Fruit fly (Drosophila melanogaster) whole organism, prepupa: Measurements from ENCODE around the gene glu.

Source experiments
- Blimp-1 ChIP-seq: fragments of 200-800 bp; sonication (Bioruptor generic); optimal IDR thresholded peaks from 3 replicates; lab custom pipeline; 2017; ENCODE audit warnings: missing biosample characterization, missing genetic modification characterization, mild to moderate bottlenecking, moderate library complexity, missing genetic modification reagents
- CG10631 ChIP-seq: fragments of 200-800 bp; sonication (Bioruptor generic); optimal IDR thresholded peaks from 2 replicates; lab custom pipeline; 2016; ENCODE audit warnings: missing biosample characterization, missing genetic modification characterization
- CG10669 ChIP-seq: fragments of 200-800 bp; sonication (Bioruptor generic); optimal IDR thresholded peaks from 3 replicates; lab custom pipeline; 2018; ENCODE audit warnings: missing biosample characterization, mild to moderate bottlenecking, missing genetic modification characterization, moderate library complexity
- CG11762 ChIP-seq: fragments of 200-800 bp; sonication (Bioruptor generic); optimal IDR thresholded peaks from 3 replicates; lab custom pipeline; 2016; ENCODE audit warnings: missing biosample characterization, missing genetic modification characterization; ENCODE audit not compliant: insufficient read depth
- CG11902 ChIP-seq: fragments of 200-800 bp; sonication (Bioruptor generic); optimal IDR thresholded peaks from 3 replicates; lab custom pipeline; 2016; ENCODE audit warnings: missing biosample characterization, missing genetic modification characterization
- CG15336 ChIP-seq: fragments of 200-800 bp; sonication (Bioruptor generic); IDR thresholded peaks from 2 replicates; pipeline ENCODE4 v1.3.6; 2022; ENCODE audit warnings: missing biosample characterization, missing genetic modification characterization
- CG1621 ChIP-seq: fragments of 200-800 bp; sonication (Bioruptor generic); optimal IDR thresholded peaks from 3 replicates; lab custom pipeline; 2018; ENCODE audit warnings: missing biosample characterization, mild to moderate bottlenecking, missing genetic modification characterization
- CG3032 ChIP-seq: fragments of 200-800 bp; optimal IDR thresholded peaks from 2 replicates; lab custom pipeline; 2019; ENCODE audit warnings: missing biosample characterization, mild to moderate bottlenecking, missing genetic modification characterization, moderate library complexity
- CG31627 ChIP-seq: fragments of 200-800 bp; sonication (Bioruptor generic); optimal IDR thresholded peaks from 3 replicates; lab custom pipeline; 2016; ENCODE audit warnings: missing biosample characterization, missing genetic modification characterization
- CG32006 ChIP-seq: fragments of 200-800 bp; sonication (Bioruptor generic); optimal IDR thresholded peaks from 3 replicates; lab custom pipeline; 2017; ENCODE audit warnings: missing biosample characterization, mild to moderate bottlenecking, missing genetic modification characterization
- CG34406 ChIP-seq: fragments of 200-800 bp; sonication (Bioruptor generic); optimal IDR thresholded peaks from 3 replicates; lab custom pipeline; 2016; ENCODE audit warnings: missing biosample characterization, missing genetic modification characterization
- CG6276 ChIP-seq: fragments of 200-800 bp; sonication (Bioruptor generic); optimal IDR thresholded peaks from 2 replicates; lab custom pipeline; 2017; ENCODE audit warnings: missing biosample characterization, mild to moderate bottlenecking, missing genetic modification characterization
- CG6808 ChIP-seq: fragments of 200-800 bp; sonication (Bioruptor generic); optimal IDR thresholded peaks from 3 replicates; lab custom pipeline; 2017; ENCODE audit warnings: missing biosample characterization, missing genetic modification characterization, mild to moderate bottlenecking, moderate library complexity, missing genetic modification reagents
- CG6854 ChIP-seq: fragments of 200-800 bp; sonication (Bioruptor generic); optimal IDR thresholded peaks from 2 replicates; lab custom pipeline; 2017; ENCODE audit warnings: missing biosample characterization, mild to moderate bottlenecking, missing genetic modification characterization
- CG7368 ChIP-seq: fragments of 200-800 bp; sonication (Bioruptor generic); optimal IDR thresholded peaks from 3 replicates; lab custom pipeline; 2016; ENCODE audit warnings: missing biosample characterization, missing genetic modification characterization
- CG8119 ChIP-seq: fragments of 200-800 bp; sonication (Bioruptor generic); IDR thresholded peaks from 3 replicates; pipeline ENCODE4 v1.3.6; 2022; ENCODE audit warnings: missing biosample characterization, missing genetic modification characterization
- Eip93F ChIP-seq: fragments of 200-800 bp; sonication (Bioruptor generic); optimal IDR thresholded peaks from 2 replicates; lab custom pipeline; 2016; ENCODE audit warnings: missing biosample characterization, mild to moderate bottlenecking, missing genetic modification characterization
- Ets96B ChIP-seq: fragments of 200-800 bp; optimal IDR thresholded peaks from 2 replicates; lab custom pipeline; 2019; ENCODE audit warnings: missing biosample characterization, mild to moderate bottlenecking, missing genetic modification characterization, moderate library complexity
- Gug ChIP-seq: fragments of 200-800 bp; sonication (Bioruptor generic); IDR thresholded peaks from 2 replicates; pipeline ENCODE4 v1.3.6; 2022; ENCODE audit warnings: missing biosample characterization, missing genetic modification characterization
- Hr38 ChIP-seq: sonication (Bioruptor generic); optimal IDR thresholded peaks from 2 replicates; lab custom pipeline; 2016; ENCODE audit warnings: missing biosample characterization, missing genetic modification characterization
- Hr39 ChIP-seq: fragments of 200-800 bp; sonication (Bioruptor generic); optimal IDR thresholded peaks from 2 replicates; lab custom pipeline; 2016; ENCODE audit warnings: missing biosample characterization, missing genetic modification characterization
- Lpt ChIP-seq: fragments of 200-800 bp; sonication (Bioruptor generic); optimal IDR thresholded peaks from 3 replicates; lab custom pipeline; 2016; ENCODE audit warnings: missing biosample characterization, missing genetic modification characterization
- Met ChIP-seq: fragments of 200-800 bp; sonication (Bioruptor generic); optimal IDR thresholded peaks from 3 replicates; lab custom pipeline; 2016; ENCODE audit warnings: missing biosample characterization, missing genetic modification characterization
- OdsH ChIP-seq: fragments of 200-800 bp; sonication (Bioruptor generic); optimal IDR thresholded peaks from 3 replicates; lab custom pipeline; 2016; ENCODE audit warnings: missing biosample characterization, missing genetic modification characterization
- Sox102F ChIP-seq: fragments of 200-800 bp; sonication (Bioruptor generic); optimal IDR thresholded peaks from 2 replicates; lab custom pipeline; 2016; ENCODE audit warnings: missing biosample characterization, mild to moderate bottlenecking, missing genetic modification characterization
- Sox15 ChIP-seq: fragments of 200-800 bp; sonication (Bioruptor generic); optimal IDR thresholded peaks from 3 replicates; lab custom pipeline; 2016; ENCODE audit warnings: missing biosample characterization, missing genetic modification characterization
- achi ChIP-seq: fragments of 200-800 bp; sonication (Bioruptor generic); optimal IDR thresholded peaks from 3 replicates; lab custom pipeline; 2016; ENCODE audit warnings: missing biosample characterization, missing genetic modification characterization
- acj6 ChIP-seq: fragments of 200-800 bp; sonication (Bioruptor generic); optimal IDR thresholded peaks from 3 replicates; lab custom pipeline; 2016; ENCODE audit warnings: missing biosample characterization, missing genetic modification characterization
- cyc ChIP-seq: fragments of 200-800 bp; sonication (Bioruptor generic); optimal IDR thresholded peaks from 3 replicates; lab custom pipeline; 2016; ENCODE audit warnings: missing biosample characterization, missing genetic modification characterization
- dac ChIP-seq: fragments of 200-800 bp; sonication (Bioruptor generic); optimal IDR thresholded peaks from 2 replicates; lab custom pipeline; 2017; ENCODE audit warnings: missing biosample characterization, mild to moderate bottlenecking, missing genetic modification characterization
- dsx ChIP-seq: fragments of 200-800 bp; optimal IDR thresholded peaks from 3 replicates; lab custom pipeline; 2019; ENCODE audit warnings: missing biosample characterization, mild to moderate bottlenecking, missing genetic modification characterization, moderate library complexity; ENCODE audit not compliant: poor library complexity, severe bottlenecking
- eg ChIP-seq: fragments of 200-800 bp; sonication (Bioruptor generic); IDR thresholded peaks from 3 replicates; pipeline ENCODE4 v1.3.6; 2022; ENCODE audit warnings: missing biosample characterization, missing genetic modification characterization
- esn ChIP-seq: fragments of 200-800 bp; sonication (Bioruptor generic); optimal IDR thresholded peaks from 2 replicates; lab custom pipeline; 2016; ENCODE audit warnings: missing biosample characterization, mild to moderate bottlenecking, missing genetic modification characterization, moderate library complexity
- fd59A ChIP-seq: fragments of 200-800 bp; sonication (Bioruptor generic); optimal IDR thresholded peaks from 2 replicates; lab custom pipeline; 2017; ENCODE audit warnings: missing biosample characterization, mild to moderate bottlenecking, missing genetic modification characterization, missing genetic modification reagents
- fkh ChIP-seq: fragments of 200-800 bp; sonication (Bioruptor generic); optimal IDR thresholded peaks from 3 replicates; lab custom pipeline; 2017; ENCODE audit warnings: missing biosample characterization, mild to moderate bottlenecking, missing genetic modification characterization, moderate library complexity
- lz ChIP-seq: fragments of 200-800 bp; sonication (Bioruptor generic); optimal IDR thresholded peaks from 3 replicates; lab custom pipeline; 2016; ENCODE audit warnings: missing biosample characterization, missing genetic modification characterization
- pdm3 ChIP-seq: fragments of 200-800 bp; sonication (Bioruptor generic); optimal IDR thresholded peaks from 3 replicates; lab custom pipeline; 2016; ENCODE audit warnings: missing biosample characterization, missing genetic modification characterization
- salr ChIP-seq, 2 experiments: fragments of 200-800 bp; sonication (Bioruptor generic); optimal IDR thresholded peaks; 3 replicates each; lab custom pipeline; 2016 to 2018; ENCODE audit warnings: missing biosample characterization in 2 of 2, missing genetic modification characterization in 2 of 2, mild to moderate bottlenecking in 1 of 2
- spab ChIP-seq: fragments of 200-800 bp; sonication (Bioruptor generic); optimal IDR thresholded peaks from 2 replicates; lab custom pipeline; 2017; ENCODE audit warnings: missing biosample characterization, mild to moderate bottlenecking, missing genetic modification characterization, missing genetic modification reagents
- ss ChIP-seq, 2 experiments: fragments of 200-800 bp; sonication (Bioruptor generic); optimal IDR thresholded peaks; 2 replicates in 1 of 2; 3 replicates in 1 of 2; lab custom pipeline; 2017 to 2018; ENCODE audit warnings: mild to moderate bottlenecking in 2 of 2, missing biosample characterization in 2 of 2, missing genetic modification characterization in 2 of 2, moderate library complexity in 1 of 2
- svp ChIP-seq: fragments of 200-800 bp; sonication (Bioruptor generic); peaks from one replicate; lab custom pipeline; 2016; ENCODE audit warnings: missing biosample characterization, missing genetic modification characterization
- topi ChIP-seq: fragments of 200-800 bp; sonication (Bioruptor generic); optimal IDR thresholded peaks from 3 replicates; lab custom pipeline; 2016; ENCODE audit warnings: missing biosample characterization, missing genetic modification characterization
- vri ChIP-seq: fragments of 200-800 bp; sonication (Bioruptor generic); optimal IDR thresholded peaks from 3 replicates; lab custom pipeline; 2016; ENCODE audit warnings: missing biosample characterization, mild to moderate bottlenecking, missing genetic modification characterization

The glu gene

DNA sequence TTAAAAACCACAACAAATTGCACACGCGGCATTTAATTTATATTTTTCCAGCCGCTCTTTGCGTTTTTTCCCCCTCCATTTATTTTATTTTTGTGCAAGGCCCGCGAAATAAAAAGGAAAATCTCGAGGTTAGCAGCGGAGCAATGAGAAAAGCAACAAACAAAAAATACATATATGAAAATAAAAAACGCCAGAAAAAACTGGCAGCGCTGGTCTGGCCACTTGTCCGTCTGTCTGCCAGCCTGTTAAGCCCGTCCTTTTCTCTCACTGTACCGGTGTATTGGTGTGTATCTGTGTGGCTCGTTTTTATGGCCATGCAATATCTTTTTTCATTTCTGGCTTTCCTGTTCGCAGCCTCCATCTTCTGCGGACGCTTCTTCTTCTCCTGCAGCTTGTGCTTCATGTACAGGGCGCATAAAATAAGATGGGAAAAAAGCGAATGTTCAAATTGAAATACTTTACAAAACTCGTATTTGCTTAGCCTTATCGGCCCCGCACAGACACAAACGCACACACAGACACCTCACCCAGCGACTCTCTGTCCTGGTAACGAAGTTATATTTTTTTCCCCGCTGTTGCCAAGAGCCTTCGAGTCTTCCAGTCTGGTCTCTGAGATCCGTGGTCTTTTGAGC, 51.7 kb downstream of the glu start (continued):
- peak; percentile 59 for TF ChIP-seq Sox102F
- no peak for TF ChIP-seq CG11902 (GFP tag; lab: Kevin White, UChicago)
- TF ChIP-seq CG10631 (GFP tag; lab: Kevin White, UChicago), result peak; percentile 38
- TF ChIP-seq CG6854 (GFP tag; lab: Kevin White, UChicago), result peak; percentile 82
- peak; percentile 33 for TF ChIP-seq Met (GFP tag; lab: Kevin White, UChicago)
- peak; percentile 89 for TF ChIP-seq eg (GFP tag; lab: Robert Waterston, UW)
- TF ChIP-seq CG11762 (GFP tag; lab: Kevin White, UChicago), result no peak
- peak; percentile 29 for TF ChIP-seq topi (GFP tag; lab: Kevin White, UChicago)
- TF ChIP-seq CG7368 (GFP tag; lab: Kevin White, UChicago), result peak; percentile 23
- peak; percentile 50 for TF ChIP-seq dac
- TF ChIP-seq Sox15 (GFP tag; lab: Kevin White, UChicago), result no peak
- TF ChIP-seq Blimp-1 (GFP tag; lab: Kevin White, UChicago), result peak; percentile 56
- peak; percentile 51 for TF ChIP-seq vri
- peak; percentile 41; the same call in 1 of the 2 replicates for TF ChIP-seq Gug (GFP tag; lab: Robert Waterston, UW)
- TF ChIP-seq CG3032 (tag; lab: Kevin White, UChicago), result peak; percentile 65
- peak; percentile 11 for TF ChIP-seq cyc (GFP tag; lab: Kevin White, UChicago)
- peak; percentile 29 to 44 for TF ChIP-seq salr (GFP tag; optimal IDR thresholded peaks at IDR 0.05; lab: Kevin White, UChicago)
- peak; percentile 88 to 90 for TF ChIP-seq ss (GFP tag; optimal IDR thresholded peaks at IDR 0.05; lab: Kevin White, UChicago)
- peak; percentile 18 for TF ChIP-seq esn (GFP tag; lab: Kevin White, UChicago)
- peak; percentile 70 for TF ChIP-seq CG1621 (tag; lab: Kevin White, UChicago)
- TF ChIP-seq CG34406 (GFP tag; lab: Kevin White, UChicago), result no peak
- TF ChIP-seq CG6808, result peak; percentile 83
- peak; percentile 55 for TF ChIP-seq Ets96B (tag; lab: Kevin White, UChicago)
- peak; percentile 60 for TF ChIP-seq spab (GFP tag; lab: Kevin White, UChicago)
- TF ChIP-seq Hr38 (GFP tag; lab: Kevin White, UChicago), result no peak
- TF ChIP-seq dsx (GFP tag; lab: Kevin White, UChicago), result peak; percentile 72
- TF ChIP-seq Lpt (GFP tag; lab: Kevin White, UChicago), result peak; percentile 79
- TF ChIP-seq Hr39 (GFP tag; lab: Kevin White, UChicago), result peak; percentile 18
- no peak for TF ChIP-seq fkh
- TF ChIP-seq achi (GFP tag; lab: Kevin White, UChicago), result peak; percentile 47
- TF ChIP-seq lz (GFP tag; lab: Kevin White, UChicago), result peak; percentile 28
- peak; percentile 57 for TF ChIP-seq CG10669

DNA sequence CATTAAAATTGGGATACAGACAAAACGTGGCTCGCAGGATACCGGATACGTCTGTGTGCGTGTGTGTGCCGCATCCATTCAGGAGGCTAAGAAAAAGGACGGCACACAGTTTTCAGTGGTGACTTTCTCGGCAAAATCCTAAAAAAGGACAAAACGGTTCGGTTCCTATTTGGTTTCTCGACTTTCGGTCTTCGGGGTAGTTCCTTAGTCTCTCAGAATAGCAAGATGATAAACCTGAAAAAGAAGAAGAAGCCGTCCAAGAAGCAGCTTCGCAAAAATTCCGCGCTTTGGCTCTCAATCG, 52.6 kb downstream of the glu start:
- TF ChIP-seq salr (GFP tag; optimal IDR thresholded peaks at IDR 0.05; lab: Kevin White, UChicago) (no peak), CG3032 (tag; lab: Kevin White, UChicago) (no peak), Blimp-1 (GFP tag; lab: Kevin White, UChicago) (no peak), Lpt (GFP tag; lab: Kevin White, UChicago) (no peak), CG6808 (no peak), CG6854 (GFP tag; lab: Kevin White, UChicago) (no peak), CG31627 (GFP tag; lab: Kevin White, UChicago) (no peak), Met (GFP tag; lab: Kevin White, UChicago) (no peak), CG11902 (GFP tag; lab: Kevin White, UChicago) (no peak)

DNA sequence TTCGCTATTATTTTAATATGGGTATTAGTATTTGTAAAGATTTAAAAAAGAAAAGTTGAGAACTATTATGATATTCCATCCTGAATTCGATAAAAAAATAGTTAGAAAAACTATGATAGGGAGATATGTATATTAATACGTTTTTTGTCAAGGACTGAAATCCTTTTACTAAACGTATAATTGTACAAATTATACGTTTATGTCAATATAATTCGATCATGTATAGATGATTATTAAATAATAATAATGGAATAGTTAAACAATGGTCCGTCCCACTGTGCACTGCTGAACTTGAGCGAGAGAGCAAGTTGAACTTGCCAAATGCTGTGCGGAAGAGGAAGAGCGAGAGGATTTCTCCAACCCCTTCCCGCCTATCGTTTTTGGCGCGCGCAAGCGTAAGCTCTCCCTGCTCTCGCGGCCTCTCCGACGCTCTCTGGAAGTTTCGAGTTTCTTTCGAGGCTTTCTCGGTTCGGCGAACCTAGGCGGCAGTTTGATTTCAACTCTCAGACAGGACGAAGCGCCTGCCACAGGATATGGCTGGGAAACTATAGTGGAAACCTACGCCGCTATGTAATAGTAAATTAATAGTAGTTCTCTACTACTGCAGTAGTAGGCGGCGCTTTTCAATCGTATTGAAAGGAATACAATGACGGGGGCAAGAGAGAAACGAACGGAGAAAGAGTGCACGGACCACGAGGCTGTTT, 53.1 kb downstream of the glu start:
- TF ChIP-seq Sox15 (GFP tag; lab: Kevin White, UChicago) (peak; percentile 65), ss (GFP tag; optimal IDR thresholded peaks at IDR 0.05; lab: Kevin White, UChicago) (peak; percentile 79 to 83), Blimp-1 (GFP tag; lab: Kevin White, UChicago) (no peak), svp (GFP tag; lab: Kevin White, UChicago) (peak; percentile 79), acj6 (peak; percentile 85), vri (peak; percentile 0), Hr38 (GFP tag; lab: Kevin White, UChicago) (no peak), pdm3 (GFP tag; lab: Kevin White, UChicago) (peak; percentile 66), achi (GFP tag; lab: Kevin White, UChicago) (peak; percentile 85), CG32006 (GFP tag; lab: Kevin White, UChicago) (peak; percentile 87), dac (no peak), OdsH (GFP tag; lab: Kevin White, UChicago) (peak; percentile 85), CG8119 (peak; percentile 71; the same call in 2 of the 3 replicates), Eip93F (GFP tag; lab: Kevin White, UChicago) (no peak), fd59A (GFP tag; lab: Kevin White, UChicago) (peak; percentile 68), fkh (no peak), CG7368 (GFP tag; lab: Kevin White, UChicago) (peak; percentile 43), esn (GFP tag; lab: Kevin White, UChicago) (peak; percentile 74), CG15336 (GFP tag; lab: Robert Waterston, UW) (peak; percentile 63), CG10669 (peak; percentile 60), CG6276 (GFP tag; lab: Kevin White, UChicago) (peak; percentile 79)
